Worm (Caenorhabditis elegans): Measurements from ENCODE around the gene Y47C4A.1.
"Not testable (repeated sequence)": the region's sequence is repeated elsewhere in the genome, so short reads cannot be mapped to it uniquely, and the experiment has no call there.

- TF ChIP-seq tbx-37 (GFP tag; conservative IDR thresholded peaks at IDR 0.05); ama-1 (optimal IDR thresholded peaks at IDR 0.05); scrt-1 (GFP tag; IDR thresholded peaks at IDR 0.05); aly-1 (tag; optimal IDR thresholded peaks at IDR 0.05); ceh-36 (tag; optimal IDR thresholded peaks at IDR 0.05); pes-1 (GFP tag; IDR thresholded peaks at IDR 0.05); hmbx-1 (tag; optimal IDR thresholded peaks at IDR 0.05); ets-7 (tag; optimal IDR thresholded peaks at IDR 0.05); hnd-1 (tag; optimal IDR thresholded peaks at IDR 0.05); ceh-13 (GFP tag; optimal IDR thresholded peaks at IDR 0.05); hmg-4 (GFP tag; optimal IDR thresholded peaks at IDR 0.05): not testable (repeated sequence)
These were observed 36.2 kb upstream of the Y47C4A.1 start, which contains the start of gene M02E1.3 for ce11 chrX:322223-322622.
